Fruit fly (Drosophila melanogaster) whole organism, embryonic: Measurements from ENCODE around the gene CG43094.
A peak's percentile ranks its signal among the peaks of the same experiment; 100 is the strongest.

Experiments
- CG14050 ChIP-seq: fragments of 200-800 bp; sonication (Bioruptor generic); IDR thresholded peaks from 3 replicates; pipeline ENCODE4 v1.3.6; 2022; ENCODE audit warnings: missing biosample characterization, missing genetic modification characterization
- CG3995 ChIP-seq: fragments of 200-800 bp; sonication (Bioruptor generic); optimal IDR thresholded peaks from 3 replicates; lab custom pipeline; 2016; ENCODE audit warnings: missing biosample characterization, missing genetic modification characterization
- GATAe ChIP-seq: fragments of 200-800 bp; sonication (Bioruptor generic); conservative IDR thresholded peaks from 2 replicates; pipeline ENCODE4 v1.3.6; 2022; ENCODE audit warnings: missing biosample characterization, missing genetic modification characterization
- Poxn ChIP-seq: fragments of 200-800 bp; sonication (Bioruptor generic); IDR thresholded peaks from 2 replicates; pipeline ENCODE4 v1.3.6; 2022; ENCODE audit warnings: missing biosample characterization, missing genetic modification characterization
- Stat92E ChIP-seq, 3 experiments: fragments of >200 bp in 2 of 3; fragments of 200-800 bp in 1 of 3; sonication (Bioruptor generic) in 1 of 3; optimal IDR thresholded peaks; 2 replicates each; lab custom pipeline; 2017 to 2019; ENCODE audit warnings: missing biosample characterization in 3 of 3, missing genetic modification characterization in 3 of 3, mild to moderate bottlenecking in 1 of 3, moderate library complexity in 1 of 3
- Vsx1 ChIP-seq: fragments of 200-800 bp; sonication (Bioruptor generic); optimal IDR thresholded peaks from 2 replicates; lab custom pipeline; 2017; ENCODE audit warnings: missing biosample characterization, mild to moderate bottlenecking, missing genetic modification characterization, missing genetic modification reagents
- gfzf ChIP-seq: fragments of 200-800 bp; sonication (Bioruptor generic); optimal IDR thresholded peaks from 2 replicates; lab custom pipeline; 2016; ENCODE audit warnings: missing biosample characterization, mild to moderate bottlenecking, missing genetic modification characterization, moderate library complexity
- lov ChIP-seq, 2 experiments: fragments of 200-800 bp in 1 of 2; fragments of >200 bp in 1 of 2; sonication (Bioruptor generic) in 1 of 2; IDR thresholded peaks in 1 of 2; optimal IDR thresholded peaks in 1 of 2; 2 replicates in 1 of 2; 3 replicates in 1 of 2; pipeline versions ENCODE4 v1.3.6 to Lab custom; 2017 to 2022; ENCODE audit warnings: missing biosample characterization in 1 of 2, missing genetic modification characterization in 1 of 2

Gene CG43094

DNA sequence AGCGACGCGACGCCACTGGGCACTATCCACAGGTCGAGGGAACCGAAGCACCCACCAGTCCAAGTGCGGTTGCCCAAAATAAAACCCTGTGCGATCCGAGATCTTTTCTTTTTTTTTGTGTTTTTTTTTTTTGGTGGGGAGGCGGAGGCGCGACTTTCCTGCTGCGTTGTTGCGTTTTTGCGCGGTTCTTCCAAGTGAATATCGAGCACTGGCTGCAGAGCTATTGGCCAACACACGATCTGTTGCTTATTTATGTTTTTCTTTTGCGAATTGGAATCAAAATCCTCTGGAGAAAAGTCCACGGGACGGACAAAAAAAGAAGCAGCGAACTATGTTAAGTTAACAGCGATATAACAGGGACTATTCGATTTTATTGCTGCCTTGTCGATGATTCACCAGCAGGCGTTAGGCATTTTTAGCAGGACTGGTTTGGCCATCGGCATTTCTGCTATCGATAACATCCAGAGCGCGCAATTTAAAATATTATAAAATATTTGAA, 49.9 kb downstream of the CG43094 start, which contains the start of gene wge (continued):
- TF ChIP-seq Poxn (GFP tag; lab: Robert Waterston, UW), result no peak
- no peak for TF ChIP-seq CG14050 (GFP tag; lab: Robert Waterston, UW)
- no peak for TF ChIP-seq CG3995
- TF ChIP-seq GATAe (GFP tag; lab: Robert Waterston, UW), result no peak
- TF ChIP-seq gfzf, result peak; percentile 75
- no peak for TF ChIP-seq Vsx1
- TF ChIP-seq lov (optimal IDR thresholded peaks at IDR 0.05; lab: Kevin White, UChicago), result no peak
- TF ChIP-seq lov (GFP tag; IDR thresholded peaks at IDR 0.05; lab: Robert Waterston, UW), result no peak
- no peak for TF ChIP-seq Stat92E (GFP tag; optimal IDR thresholded peaks at IDR 0.05; lab: Kevin White, UChicago)
